Worm (Caenorhabditis elegans) whole organism, L4/young adult: ENCODE measurements around the gene C50E3.15.

ENCODE experiments used
- W03F9.2 ChIP-seq: fragments of 150-350 bp; optimal IDR thresholded peaks from 2 replicates; lab custom pipeline; 2014; ENCODE audit warnings: missing biosample characterization, missing genetic modification characterization
- dao-5 ChIP-seq: sonication (generic microtip); optimal IDR thresholded peaks from 2 replicates; lab custom pipeline; 2016; ENCODE audit warnings: missing genotype, missing genetic modification characterization, moderate library complexity, missing compliant biosample characterization
- him-1 ChIP-seq: sonication (generic microtip); optimal IDR thresholded peaks from 2 replicates; lab custom pipeline; 2016; ENCODE audit warnings: missing genotype, missing genetic modification reagents, missing genetic modification characterization, missing compliant biosample characterization

The C50E3.15 gene

ce11 chrV:7618114-7618513 is at the start of gene C50E3.15:
Gene C50E3.15, plus strand, starts transcription at chrV:7618414.
- TF ChIP-seq W03F9.2 (no peak), him-1 (no peak), dao-5 (tag; lab: Kevin White, UChicago) (no peak)

- TF ChIP-seq W03F9.2 (no peak), him-1 (no peak), dao-5 (tag; lab: Kevin White, UChicago) (no peak)
Observed at ce11 chrV:7570290-7570689, 47.9 kb upstream of the C50E3.15 start, which contains the start of gene clec-212. Gene clec-212, minus strand, starts transcription at chrV:7570390.

- TF ChIP-seq him-1 (no peak), W03F9.2 (no peak), dao-5 (tag; lab: Kevin White, UChicago) (no peak)
Observed at ce11 chrV:7570955-7571354, 47.3 kb upstream of the C50E3.15 start, which contains the start of gene F19F10.14. Gene F19F10.14, minus strand, starts transcription at chrV:7571055.

ce11 chrV:7575563-7575962 is 42.7 kb upstream of the C50E3.15 start, which contains the start of the genes snu-66 and ints-9:
Gene snu-66, minus strand, starts transcription at chrV:7575670.
Gene ints-9, plus strand, starts transcription at chrV:7575802.
- TF ChIP-seq him-1 (no peak), dao-5 (tag; lab: Kevin White, UChicago) (no peak), W03F9.2 (no peak)

- TF ChIP-seq him-1 (no peak), dao-5 (tag; lab: Kevin White, UChicago) (no peak), W03F9.2 (peak; percentile 28)
Observed at ce11 chrV:7580378-7580777, 37.8 kb upstream of the C50E3.15 start, which contains the start of gene ets-6. Gene ets-6, minus strand, starts transcription at chrV:7580546.

ce11 chrV:7587637-7588036 is 30.6 kb upstream of the C50E3.15 start, which contains the start of the genes F19F10.11 and C50E3.5:
Gene F19F10.11, minus strand, starts transcription at chrV:7587704.
Gene C50E3.5, plus strand, starts transcription at chrV:7587996.
- TF ChIP-seq him-1, result no peak
- TF ChIP-seq W03F9.2, result peak; percentile 64

- no peak for TF ChIP-seq him-1
- no peak for TF ChIP-seq W03F9.2
Observed at ce11 chrV:7590454-7590853, 27.8 kb upstream of the C50E3.15 start, which contains the start of gene C50E3.6. Gene C50E3.6, minus strand, starts transcription at chrV:7590554.

ce11 chrV:7595132-7595531 is 23.1 kb upstream of the C50E3.15 start:
- TF ChIP-seq W03F9.2 (no peak), dao-5 (tag; lab: Kevin White, UChicago) (no peak), him-1 (no peak)

ce11 chrV:7598269-7598668 is 19.9 kb upstream of the C50E3.15 start, which contains the start of gene C50E3.7:
Gene C50E3.7, minus strand, starts transcription at chrV:7598369.
- TF ChIP-seq him-1 (no peak), W03F9.2 (no peak), dao-5 (tag; lab: Kevin White, UChicago) (no peak)

- TF ChIP-seq dao-5 (tag; lab: Kevin White, UChicago) (no peak), him-1 (no peak), W03F9.2 (no peak)
Observed at ce11 chrV:7600149-7600548, 18.1 kb upstream of the C50E3.15 start, which contains the start of gene C50E3.9. Gene C50E3.9, minus strand, starts transcription at chrV:7600249.

ce11 chrV:7601443-7601842 is 16.8 kb upstream of the C50E3.15 start, which contains the start of gene scl-26:
Gene scl-26, minus strand, starts transcription at chrV:7601543.
- TF ChIP-seq W03F9.2 (no peak), dao-5 (tag; lab: Kevin White, UChicago) (no peak), him-1 (no peak)

ce11 chrV:7603404-7603803 is 14.8 kb upstream of the C50E3.15 start, which contains the start of gene C50E3.11:
Gene C50E3.11, minus strand, starts transcription at chrV:7603486.
- no peak for TF ChIP-seq W03F9.2
- no peak for TF ChIP-seq him-1
- no peak for TF ChIP-seq dao-5 (tag; lab: Kevin White, UChicago)

- TF ChIP-seq dao-5 (tag; lab: Kevin White, UChicago) (no peak), W03F9.2 (no peak), him-1 (no peak)
Observed at ce11 chrV:7604858-7605257, 13.4 kb upstream of the C50E3.15 start, which contains the start of gene clec-213. Gene clec-213, plus strand, starts transcription at chrV:7605158.

- TF ChIP-seq dao-5 (tag; lab: Kevin White, UChicago) (no peak), him-1 (no peak), W03F9.2 (no peak)
Observed at ce11 chrV:7609698-7610420, 8.4 kb upstream of the C50E3.15 start, which contains the start of the genes folt-3 and clec-214. Gene folt-3, minus strand, starts transcription at chrV:7609748. Gene clec-214, plus strand, starts transcription at chrV:7610370.

- TF ChIP-seq W03F9.2 (no peak), him-1 (no peak), dao-5 (tag; lab: Kevin White, UChicago) (no peak)
Observed at ce11 chrV:7612044-7612443, 6.2 kb upstream of the C50E3.15 start, which contains the start of gene clec-215. Gene clec-215, plus strand, starts transcription at chrV:7612344.
